Fruit fly (Drosophila melanogaster): ENCODE results near the gene Fit2.

Gene Fit2

DNA sequence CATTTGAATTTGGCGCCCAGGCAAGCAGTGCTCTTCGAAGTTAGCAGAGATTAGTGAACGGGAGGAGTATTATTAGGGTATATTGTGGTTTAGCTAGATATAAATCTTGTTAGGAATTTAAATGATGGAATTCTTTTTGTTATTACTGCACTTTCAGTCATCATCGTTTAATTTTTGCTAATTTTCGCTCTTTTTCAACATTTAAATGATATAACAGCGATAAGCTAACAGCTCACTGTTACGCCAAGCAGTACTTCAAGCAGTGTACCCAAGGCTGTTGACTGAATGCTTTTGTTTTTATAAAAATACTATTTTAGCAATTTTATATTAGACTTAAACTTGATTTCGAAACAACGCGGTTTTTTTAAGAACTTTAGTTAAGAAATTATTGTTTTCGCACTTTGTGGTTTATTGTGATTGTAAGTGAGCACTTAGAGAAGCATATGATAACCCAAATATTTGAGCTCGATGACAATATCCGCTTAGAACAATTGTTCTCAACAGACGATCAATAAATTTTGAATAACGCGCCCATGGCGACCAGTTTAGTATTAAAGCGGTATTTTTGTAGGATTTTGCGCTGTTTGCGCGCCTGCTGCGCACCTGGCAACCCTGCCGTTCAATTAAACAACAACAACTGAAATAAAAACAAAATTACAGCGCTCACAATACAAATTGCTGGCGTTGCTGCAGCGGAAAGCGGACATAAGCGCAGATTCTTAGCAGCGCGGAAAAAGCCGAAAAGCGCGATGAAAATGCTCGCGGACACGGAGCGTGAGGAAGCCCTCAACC is 26.7 kb downstream of the Fit2 start:
- no peak for TF ChIP-seq noc (tag; optimal IDR thresholded peaks at IDR 0.05)

- TF ChIP-seq noc (tag; optimal IDR thresholded peaks at IDR 0.05), result no peak
These were observed 27.3 kb downstream of the Fit2 start for dm6 chr3L:17051472-17051871.

DNA sequence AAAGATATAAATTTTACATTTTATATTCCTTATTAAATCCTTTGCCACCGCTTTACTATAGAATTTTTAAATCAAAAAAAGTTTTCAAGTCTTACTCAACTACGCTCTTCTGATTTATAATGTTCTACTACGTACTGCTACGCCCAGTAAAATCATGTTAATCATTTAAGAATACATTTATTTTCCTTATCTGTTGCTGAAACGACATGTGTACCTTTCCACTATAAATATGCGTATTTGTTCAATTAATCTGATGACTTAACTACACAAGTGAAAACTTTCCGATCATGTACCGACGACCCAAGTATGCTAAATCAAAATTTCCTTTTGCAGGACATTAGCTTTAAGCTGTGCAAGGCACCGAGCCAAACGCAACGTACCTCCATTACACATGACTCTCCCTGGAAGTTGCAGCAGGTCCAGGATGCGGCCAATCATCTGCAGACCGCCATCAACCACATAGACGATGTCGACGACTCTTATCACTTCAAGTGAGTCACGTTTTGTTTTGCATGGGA is 28.3 kb downstream of the Fit2 start:
- no peak for TF ChIP-seq noc (tag; optimal IDR thresholded peaks at IDR 0.05)

DNA sequence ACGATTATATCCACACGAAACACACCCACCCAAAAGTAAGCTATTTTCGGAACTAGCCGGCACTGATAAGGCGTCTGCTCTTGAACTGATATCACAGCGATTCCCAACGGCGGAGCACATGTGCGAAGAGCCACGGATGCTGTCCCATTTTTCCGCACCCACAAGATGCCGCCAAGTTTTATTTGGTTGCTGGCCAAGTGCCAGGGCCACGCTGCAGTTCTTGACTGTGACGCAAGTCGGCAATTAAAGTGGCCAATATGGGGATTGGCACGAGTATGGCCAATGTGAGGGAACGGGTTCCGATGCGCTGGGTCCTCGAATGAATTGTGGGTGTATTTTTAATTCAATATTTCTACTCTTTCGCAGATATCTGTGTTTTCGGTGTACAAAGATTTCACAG is 29.8 kb downstream of the Fit2 start:
- no peak for TF ChIP-seq noc (tag; optimal IDR thresholded peaks at IDR 0.05)

DNA sequence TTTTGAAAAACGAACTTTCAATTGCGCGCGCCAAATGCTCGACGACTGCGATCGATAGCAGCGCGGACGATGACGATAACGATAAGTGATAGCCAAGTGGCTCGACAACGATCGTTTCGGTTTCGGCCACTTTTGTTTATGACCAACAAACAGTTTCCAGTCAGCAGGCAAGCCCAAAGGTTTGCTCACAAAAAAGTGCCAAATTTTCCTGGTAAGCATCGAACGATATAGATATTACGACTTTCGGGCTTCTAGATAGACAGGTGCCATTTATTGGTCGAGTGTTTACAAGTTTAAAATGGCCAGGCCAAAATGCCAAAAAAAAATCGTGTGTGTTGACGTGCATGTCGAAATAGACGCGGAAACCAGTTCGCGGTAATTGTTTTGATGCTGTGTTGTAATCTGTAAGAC is 31.3 kb downstream of the Fit2 start, which contains the start of gene CG7724:
Gene CG7724 (plus strand): TSS at position 147 of the 411 bp plus-strand sequence.
- no peak for TF ChIP-seq noc (tag; optimal IDR thresholded peaks at IDR 0.05)

Data from whole organism, larva.